Worm (Caenorhabditis elegans) whole organism, young adult: ENCODE data around the gene lips-12.

ENCODE experiments used
- B0336.3 ChIP-seq: fragments of 200-800 bp; sonication (Bioruptor generic); IDR thresholded peaks from 2 replicates; pipeline ENCODE4 v1.3.6; 2022; ENCODE audit warnings: missing genetic modification characterization, missing compliant biosample characterization
- C17E4.6 ChIP-seq: fragments of 200-800 bp; sonication (Bioruptor generic); IDR thresholded peaks from 2 replicates; pipeline ENCODE4 v1.3.6; 2022; ENCODE audit warnings: missing genetic modification reagents, missing genetic modification characterization, missing compliant biosample characterization
- F23B12.7 ChIP-seq: sonication (generic microtip); optimal IDR thresholded peaks from 2 replicates; lab custom pipeline; 2017; ENCODE audit warnings: missing genetic modification characterization, mild to moderate bottlenecking, missing compliant biosample characterization, antibody characterized with exemption, moderate library complexity; ENCODE audit not compliant: insufficient read depth
- F33H1.4 ChIP-seq: fragments of 200-800 bp; sonication (Bioruptor generic); IDR thresholded peaks from 2 replicates; pipeline ENCODE4 v1.3.6; 2022; ENCODE audit warnings: missing genetic modification reagents, missing genetic modification characterization, missing compliant biosample characterization
- F49E8.2 ChIP-seq: sonication (generic microtip); optimal IDR thresholded peaks from 3 replicates; lab custom pipeline; 2017; ENCODE audit warnings: missing genetic modification characterization, mild to moderate bottlenecking, missing compliant biosample characterization, antibody characterized with exemption, moderate library complexity; ENCODE audit not compliant: insufficient read depth
- K12H6.12 ChIP-seq: fragments of 200-800 bp; sonication (Bioruptor generic); optimal IDR thresholded peaks from 2 replicates; lab custom pipeline; 2018; ENCODE audit warnings: mild to moderate bottlenecking, missing genetic modification characterization, missing compliant biosample characterization
- Y53F4B.3 ChIP-seq: fragments of 200-800 bp; sonication (Bioruptor generic); IDR thresholded peaks from 2 replicates; pipeline ENCODE4 v1.3.6; 2022; ENCODE audit warnings: missing genetic modification reagents, missing genetic modification characterization, missing compliant biosample characterization
- Y53G8AR.9 ChIP-seq: fragments of 200-800 bp; sonication (Bioruptor generic); conservative IDR thresholded peaks from 2 replicates; pipeline ENCODE4 v1.3.6; 2022; ENCODE audit warnings: missing genetic modification reagents, missing genetic modification characterization, missing compliant biosample characterization
- ama-1 ChIP-seq, 3 experiments: fragments of 150-350 bp in 1 of 3; sonication (generic microtip) in 2 of 3; optimal IDR thresholded peaks; 2 replicates each; lab custom pipeline; 2014 to 2018; ENCODE audit warnings: missing biosample characterization in 2 of 3, missing genetic modification characterization in 2 of 3, missing genetic modification reagents in 2 of 3
- attf-5 ChIP-seq: fragments of 200-800 bp; sonication (Bioruptor generic); optimal IDR thresholded peaks from 2 replicates; lab custom pipeline; 2018; ENCODE audit warnings: mild to moderate bottlenecking, missing genetic modification characterization, missing compliant biosample characterization
- bed-2 ChIP-seq: fragments of 200-800 bp; sonication (Bioruptor generic); IDR thresholded peaks from 2 replicates; pipeline ENCODE4 v1.3.6; 2022; ENCODE audit warnings: missing genetic modification reagents, missing genetic modification characterization, missing compliant biosample characterization
- ceh-100 ChIP-seq: fragments of 200-800 bp; sonication (Bioruptor generic); IDR thresholded peaks from 2 replicates; pipeline ENCODE4 v1.3.6; 2022; ENCODE audit warnings: missing genetic modification reagents, missing genetic modification characterization, missing compliant biosample characterization
- chd-7 ChIP-seq: sonication (generic microtip); optimal IDR thresholded peaks from 2 replicates; lab custom pipeline; 2016; ENCODE audit warnings: mild to moderate bottlenecking, missing genetic modification characterization, moderate library complexity, missing compliant biosample characterization
- dox-1 ChIP-seq: fragments of 200-800 bp; sonication (Bioruptor generic); IDR thresholded peaks from 2 replicates; pipeline ENCODE4 v1.3.6; 2022; ENCODE audit warnings: missing genetic modification reagents, missing genetic modification characterization, missing compliant biosample characterization
- dpff-1 ChIP-seq: sonication (generic microtip); optimal IDR thresholded peaks from 2 replicates; lab custom pipeline; 2017; ENCODE audit warnings: mild to moderate bottlenecking, missing genetic modification characterization, missing compliant biosample characterization
- egl-18 ChIP-seq: fragments of 200-800 bp; sonication (Bioruptor generic); IDR thresholded peaks from 2 replicates; pipeline ENCODE4 v1.3.6; 2022; ENCODE audit warnings: missing genetic modification reagents, missing genetic modification characterization, missing compliant biosample characterization
- egl-44 ChIP-seq: fragments of 200-800 bp; sonication (Bioruptor generic); IDR thresholded peaks from 2 replicates; pipeline ENCODE4 v1.3.6; 2022; ENCODE audit warnings: missing genetic modification reagents, missing genetic modification characterization, missing compliant biosample characterization
- egrh-3 ChIP-seq: fragments of 200-800 bp; sonication (Bioruptor generic); IDR thresholded peaks from 2 replicates; pipeline ENCODE4 v1.3.6; 2022; ENCODE audit warnings: missing genetic modification reagents, missing genetic modification characterization, missing compliant biosample characterization
- ekl-4 ChIP-seq: fragments of 200-800 bp; sonication (Bioruptor generic); IDR thresholded peaks from 2 replicates; pipeline ENCODE4 v1.3.6; 2022; ENCODE audit warnings: missing genetic modification reagents, missing genetic modification characterization, missing compliant biosample characterization
- hlh-26 ChIP-seq: fragments of 200-800 bp; sonication (Bioruptor generic); conservative IDR thresholded peaks from 2 replicates; pipeline ENCODE4 v1.3.6; 2022; ENCODE audit warnings: missing genetic modification reagents, missing genetic modification characterization, missing compliant biosample characterization
- hmg-1.2 ChIP-seq: fragments of 200-800 bp; sonication (Bioruptor generic); IDR thresholded peaks from 2 replicates; pipeline ENCODE4 v1.3.6; 2022; ENCODE audit warnings: missing genetic modification reagents, missing genetic modification characterization, missing compliant biosample characterization
- hrde-1 ChIP-seq: sonication (generic microtip); optimal IDR thresholded peaks from 2 replicates; lab custom pipeline; 2016; ENCODE audit warnings: missing genetic modification characterization, mild to moderate bottlenecking, missing compliant biosample characterization, moderate library complexity, missing genotype, missing genetic modification reagents, borderline replicate concordance
- lag-1 ChIP-seq: fragments of 200-800 bp; sonication (Bioruptor generic); IDR thresholded peaks from 2 replicates; pipeline ENCODE4 v1.3.6; 2022; ENCODE audit warnings: missing genetic modification reagents, missing genetic modification characterization, missing compliant biosample characterization
- lin-40 ChIP-seq: sonication (generic microtip); optimal IDR thresholded peaks from 2 replicates; lab custom pipeline; 2016; ENCODE audit warnings: missing genetic modification characterization, mild to moderate bottlenecking, missing compliant biosample characterization, missing genotype, missing genetic modification reagents
- lir-1 ChIP-seq: fragments of 200-800 bp; sonication (Bioruptor generic); conservative IDR thresholded peaks from 2 replicates; pipeline ENCODE4 v1.3.6; 2022; ENCODE audit warnings: missing genetic modification reagents, missing genetic modification characterization, missing compliant biosample characterization
- lsl-1 ChIP-seq: fragments of 200-800 bp; sonication (Bioruptor generic); optimal IDR thresholded peaks from 2 replicates; lab custom pipeline; 2018; ENCODE audit warnings: mild to moderate bottlenecking, missing genetic modification characterization, moderate library complexity, missing compliant biosample characterization
- mcd-1 ChIP-seq: fragments of 200-800 bp; sonication (Bioruptor generic); IDR thresholded peaks from 2 replicates; pipeline ENCODE4 v1.3.6; 2022; ENCODE audit warnings: missing genetic modification reagents, missing genetic modification characterization, missing compliant biosample characterization
- mes-4 ChIP-seq: sonication (generic microtip); optimal IDR thresholded peaks from 2 replicates; lab custom pipeline; 2016; ENCODE audit warnings: missing genotype, missing genetic modification characterization, missing compliant biosample characterization
- nfyb-1 ChIP-seq: fragments of 200-800 bp; sonication (Bioruptor generic); IDR thresholded peaks from 2 replicates; pipeline ENCODE4 v1.3.6; 2022; ENCODE audit warnings: missing genetic modification reagents, missing genetic modification characterization, missing compliant biosample characterization
- nhr-120 ChIP-seq: fragments of 200-800 bp; sonication (Bioruptor generic); IDR thresholded peaks from 2 replicates; pipeline ENCODE4 v1.3.6; 2022; ENCODE audit warnings: missing genetic modification characterization, missing compliant biosample characterization
- nhr-27 ChIP-seq: fragments of 200-800 bp; sonication (Bioruptor generic); optimal IDR thresholded peaks from 2 replicates; lab custom pipeline; 2018; ENCODE audit warnings: mild to moderate bottlenecking, missing genetic modification characterization, moderate library complexity, missing compliant biosample characterization
- nhr-80 ChIP-seq: sonication (generic microtip); optimal IDR thresholded peaks from 2 replicates; lab custom pipeline; 2016; ENCODE audit warnings: missing genetic modification characterization, missing compliant biosample characterization
- pbrm-1 ChIP-seq: fragments of 200-800 bp; sonication (Bioruptor generic); IDR thresholded peaks from 2 replicates; pipeline ENCODE4 v1.3.6; 2022; ENCODE audit warnings: missing genetic modification reagents, missing genetic modification characterization, missing compliant biosample characterization
- pha-4 ChIP-seq: fragments of 150-350 bp; sonication (generic microtip); optimal IDR thresholded peaks from 2 replicates; lab custom pipeline; 2014; ENCODE audit warnings: missing biosample characterization, missing genetic modification reagents, missing genetic modification characterization
- rcor-1 ChIP-seq: fragments of 200-800 bp; sonication (Bioruptor generic); IDR thresholded peaks from 2 replicates; pipeline ENCODE4 v1.3.6; 2022; ENCODE audit warnings: missing genetic modification reagents, missing genetic modification characterization, missing compliant biosample characterization
- sea-2 ChIP-seq: fragments of 200-800 bp; sonication (Bioruptor generic); IDR thresholded peaks from 2 replicates; pipeline ENCODE4 v1.3.6; 2022; ENCODE audit warnings: missing genetic modification characterization, missing compliant biosample characterization
- snpc-1.3 ChIP-seq: sonication (generic microtip); optimal IDR thresholded peaks from 2 replicates; lab custom pipeline; 2017; ENCODE audit warnings: missing genetic modification characterization, mild to moderate bottlenecking, missing compliant biosample characterization, antibody characterized with exemption, moderate library complexity, missing genotype, missing genetic modification reagents; ENCODE audit not compliant: insufficient read depth
- snpc-3.4 ChIP-seq: sonication (generic microtip); optimal IDR thresholded peaks from 2 replicates; lab custom pipeline; 2017; ENCODE audit warnings: missing genetic modification characterization, mild to moderate bottlenecking, missing compliant biosample characterization, antibody characterized with exemption, moderate library complexity, missing genotype, missing genetic modification reagents
- zfh-2 ChIP-seq: fragments of 200-800 bp; sonication (Bioruptor generic); conservative IDR thresholded peaks from 2 replicates; pipeline ENCODE4 v1.3.6; 2022; ENCODE audit warnings: missing genetic modification reagents, missing genetic modification characterization, missing compliant biosample characterization
- ztf-18 ChIP-seq: sonication (generic microtip); optimal IDR thresholded peaks from 2 replicates; lab custom pipeline; 2016; ENCODE audit warnings: missing genotype, mild to moderate bottlenecking, missing genetic modification characterization, missing compliant biosample characterization
- ztf-26 ChIP-seq: sonication (generic microtip); optimal IDR thresholded peaks from 2 replicates; lab custom pipeline; 2017; ENCODE audit warnings: missing genetic modification characterization, missing compliant biosample characterization
- ztf-6 ChIP-seq: fragments of 200-800 bp; sonication (Bioruptor generic); IDR thresholded peaks from 2 replicates; pipeline ENCODE4 v1.3.6; 2022; ENCODE audit warnings: missing genetic modification reagents, missing genetic modification characterization, missing compliant biosample characterization

Gene lips-12

ce11 chrII:1141720-1142574 lies 27.9 kb upstream of the lips-12 start:
- TF ChIP-seq dpff-1 (tag; lab: Kevin White, UChicago) (no peak), egrh-3 (GFP tag; lab: Robert Waterston, UW) (no peak), nfyb-1 (GFP tag; lab: Robert Waterston, UW) (no peak), ekl-4 (GFP tag; lab: Robert Waterston, UW) (no peak), ama-1 (optimal IDR thresholded peaks at IDR 0.05; lab: Kevin White, UChicago) (no peak), ama-1 (GFP tag; optimal IDR thresholded peaks at IDR 0.05; lab: Kevin White, UChicago) (no peak), lin-40 (tag; lab: Kevin White, UChicago) (no peak), Y53G8AR.9 (GFP tag; lab: Robert Waterston, UW) (0 out of 2 replicates have a peak, but pooled peaks have one; percentile 37), sea-2 (GFP tag; lab: Robert Waterston, UW) (no peak), zfh-2 (GFP tag; lab: Robert Waterston, UW) (peak; percentile 85), nhr-120 (no peak), K12H6.12 (tag; lab: Kevin White, UChicago) (no peak), rcor-1 (GFP tag; lab: Robert Waterston, UW) (no peak), pha-4 (tag; lab: Kevin White, UChicago) (no peak), pbrm-1 (no peak), C17E4.6 (no peak), hrde-1 (no peak), F23B12.7 (tag; lab: Kevin White, UChicago) (no peak), F33H1.4 (GFP tag; lab: Robert Waterston, UW) (no peak), F49E8.2 (tag; lab: Kevin White, UChicago) (no peak), mcd-1 (0 out of 2 replicates have a peak, but pooled peaks have one; percentile 5), B0336.3 (peak; percentile 32; the same call in 1 of the 2 replicates), lsl-1 (GFP tag; lab: Kevin White, UChicago) (no peak), mes-4 (tag; lab: Kevin White, UChicago) (no peak), ztf-26 (tag; lab: Kevin White, UChicago) (peak; percentile 20), ceh-100 (no peak), snpc-3.4 (tag; lab: Kevin White, UChicago) (no peak)

ce11 chrII:1140689-1141088 lies 26.7 kb upstream of the lips-12 start, which contains the start of gene W09B6.4:
Gene W09B6.4, minus strand, starts transcription at chrII:1140839.
- peak; percentile 58 for TF ChIP-seq nhr-80
- no peak for TF ChIP-seq egl-44

ce11 chrII:1138618-1139017 lies 24.6 kb upstream of the lips-12 start:
- TF ChIP-seq mcd-1: 0 out of 2 replicates have a peak, but pooled peaks have one; percentile 12
- TF ChIP-seq dox-1 (GFP tag; lab: Robert Waterston, UW): peak; percentile 9; the same call in 1 of the 2 replicates
- TF ChIP-seq nhr-80: peak; percentile 55
- TF ChIP-seq egl-18: no peak

ce11 chrII:1136485-1136884 lies 22.5 kb upstream of the lips-12 start, which contains the start of gene pod-2:
Gene pod-2, plus strand, starts transcription at chrII:1136785.
- TF ChIP-seq zfh-2 (GFP tag; lab: Robert Waterston, UW): no peak
- no peak for TF ChIP-seq K12H6.12 (tag; lab: Kevin White, UChicago)
- no peak for TF ChIP-seq snpc-1.3 (tag; lab: Kevin White, UChicago)
- TF ChIP-seq chd-7: no peak
- TF ChIP-seq nhr-27 (tag; lab: Kevin White, UChicago): no peak
- TF ChIP-seq lag-1 (GFP tag; lab: Robert Waterston, UW): no peak
- no peak for TF ChIP-seq lir-1 (GFP tag; lab: Robert Waterston, UW)
- TF ChIP-seq dpff-1 (tag; lab: Kevin White, UChicago): no peak
- TF ChIP-seq ztf-18: no peak
- TF ChIP-seq ztf-26 (tag; lab: Kevin White, UChicago): no peak
- no peak for TF ChIP-seq attf-5 (GFP tag; lab: Kevin White, UChicago)
- no peak for TF ChIP-seq hlh-26 (GFP tag; lab: Robert Waterston, UW)
- no peak for TF ChIP-seq Y53G8AR.9 (GFP tag; lab: Robert Waterston, UW)
- TF ChIP-seq C17E4.6: no peak
- no peak for TF ChIP-seq ztf-6 (GFP tag; lab: Robert Waterston, UW)
- TF ChIP-seq mes-4 (tag; lab: Kevin White, UChicago): no peak
- TF ChIP-seq hmg-1.2 (GFP tag; lab: Robert Waterston, UW): no peak
- TF ChIP-seq bed-2 (GFP tag; lab: Robert Waterston, UW): no peak
- no peak for TF ChIP-seq Y53F4B.3 (GFP tag; lab: Robert Waterston, UW)
- TF ChIP-seq, all 124 proteins: peak for 0
